Worm (Caenorhabditis elegans) whole organism, early embryonic: ENCODE measurements around the gene nspa-10.
A peak's percentile ranks its signal among the peaks of the same experiment; 100 is the strongest.
"Not testable (repeated sequence)": the region's sequence is repeated elsewhere in the genome, so short reads cannot be mapped to it uniquely, and the experiment has no call there.

Experiments
- B0310.2 ChIP-seq: sonication (generic microtip); optimal IDR thresholded peaks from 2 replicates; lab custom pipeline; 2016; ENCODE audit warnings: mild to moderate bottlenecking, missing genetic modification characterization, missing compliant biosample characterization
- F13C5.2 ChIP-seq: sonication (generic microtip); optimal IDR thresholded peaks from 2 replicates; lab custom pipeline; 2017; ENCODE audit warnings: mild to moderate bottlenecking, missing genetic modification characterization, inconsistent platforms, missing compliant biosample characterization
- aly-1 ChIP-seq: sonication (generic microtip); optimal IDR thresholded peaks from 2 replicates; lab custom pipeline; 2016; ENCODE audit warnings: missing genetic modification characterization, missing compliant biosample characterization
- ama-1 ChIP-seq: fragments of 150-350 bp; optimal IDR thresholded peaks from 2 replicates; lab custom pipeline; 2014
- ceh-13 ChIP-seq: fragments of 200-800 bp; sonication (Bioruptor generic); optimal IDR thresholded peaks from 2 replicates; lab custom pipeline; 2018; ENCODE audit warnings: mild to moderate bottlenecking, missing genetic modification characterization, missing compliant biosample characterization
- ceh-36 ChIP-seq: sonication (generic microtip); optimal IDR thresholded peaks from 2 replicates; lab custom pipeline; 2016; ENCODE audit warnings: missing genetic modification characterization, inconsistent platforms, missing compliant biosample characterization
- ets-7 ChIP-seq: sonication (generic microtip); optimal IDR thresholded peaks from 2 replicates; lab custom pipeline; 2016; ENCODE audit warnings: missing genotype, missing genetic modification characterization, missing compliant biosample characterization
- flt-1 ChIP-seq: fragments of 200-800 bp; sonication (Bioruptor generic); IDR thresholded peaks from 2 replicates; pipeline ENCODE4 v1.3.6; 2022; ENCODE audit warnings: missing genetic modification characterization, missing compliant biosample characterization
- hmbx-1 ChIP-seq: sonication (generic microtip); optimal IDR thresholded peaks from 2 replicates; lab custom pipeline; 2016; ENCODE audit warnings: mild to moderate bottlenecking, missing genetic modification characterization, missing compliant biosample characterization
- hmg-4 ChIP-seq: fragments of 200-800 bp; sonication (Bioruptor generic); optimal IDR thresholded peaks from 2 replicates; lab custom pipeline; 2018; ENCODE audit warnings: mild to moderate bottlenecking, missing genetic modification characterization, missing compliant biosample characterization
- hnd-1 ChIP-seq: sonication (generic microtip); optimal IDR thresholded peaks from 2 replicates; lab custom pipeline; 2016; ENCODE audit warnings: missing genetic modification characterization, missing compliant biosample characterization
- pes-1 ChIP-seq: fragments of 200-800 bp; sonication (Bioruptor generic); IDR thresholded peaks from 2 replicates; pipeline ENCODE4 v1.3.6; 2022; ENCODE audit warnings: missing genetic modification reagents, missing genetic modification characterization, missing compliant biosample characterization
- scrt-1 ChIP-seq: fragments of 200-800 bp; sonication (Bioruptor generic); IDR thresholded peaks from 2 replicates; pipeline ENCODE4 v1.3.6; 2022; ENCODE audit warnings: missing genetic modification characterization, missing compliant biosample characterization
- sea-1 ChIP-seq: fragments of 200-800 bp; sonication (Bioruptor generic); conservative IDR thresholded peaks from 2 replicates; pipeline ENCODE4 v1.3.6; 2022; ENCODE audit warnings: missing genetic modification characterization, missing compliant biosample characterization
- tbx-11 ChIP-seq: fragments of 200-800 bp; sonication (Bioruptor generic); IDR thresholded peaks from 2 replicates; pipeline ENCODE4 v1.3.6; 2022; ENCODE audit warnings: missing genetic modification characterization, missing compliant biosample characterization
- tbx-37 ChIP-seq: fragments of 200-800 bp; sonication (Bioruptor generic); conservative IDR thresholded peaks from 2 replicates; pipeline ENCODE4 v1.3.6; 2022; ENCODE audit warnings: missing genetic modification reagents, missing genetic modification characterization, missing compliant biosample characterization
- tra-4 ChIP-seq: sonication (generic microtip); optimal IDR thresholded peaks from 2 replicates; lab custom pipeline; 2017; ENCODE audit warnings: missing genetic modification characterization, missing compliant biosample characterization

Gene nspa-10

DNA sequence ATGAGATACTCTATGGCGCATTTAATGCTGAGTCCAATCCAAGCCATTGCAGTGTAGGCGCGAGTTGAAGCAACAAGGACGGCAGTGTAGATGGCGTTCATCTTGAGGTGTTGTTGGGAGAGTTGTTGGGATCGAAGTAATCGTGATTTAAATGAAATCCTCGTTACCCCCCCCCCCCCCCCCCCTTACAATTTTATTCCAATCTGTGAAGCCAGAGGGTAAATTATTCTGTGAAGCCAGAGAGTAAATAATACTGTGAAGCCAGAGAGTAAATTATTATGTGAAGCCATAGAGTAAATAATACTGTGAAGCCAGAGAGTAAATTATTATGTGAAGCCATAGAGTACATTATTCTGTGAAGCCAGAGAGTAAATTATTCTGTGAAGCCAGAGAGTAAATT, at the start of gene nspa-10:
Gene nspa-10 (minus strand): TSS at position 101 of the 400 bp plus-strand sequence.
- not testable (repeated sequence) for TF ChIP-seq ceh-13 (GFP tag; lab: Kevin White, UChicago); ets-7; hmbx-1 (tag; lab: Kevin White, UChicago)

ce11 chrV:14797886-14798285, 47.6 kb upstream of the nspa-10 start:
- no peak for TF ChIP-seq F13C5.2 (tag; lab: Kevin White, UChicago)
- no peak for TF ChIP-seq aly-1 (tag; lab: Kevin White, UChicago)
- TF ChIP-seq tbx-11 (GFP tag; lab: Robert Waterston, UW): no peak
- no peak for TF ChIP-seq hmbx-1 (tag; lab: Kevin White, UChicago)
- TF ChIP-seq tbx-37: no peak
- TF ChIP-seq hmg-4 (GFP tag; lab: Kevin White, UChicago): no peak
- no peak for TF ChIP-seq sea-1 (GFP tag; lab: Robert Waterston, UW)
- no peak for TF ChIP-seq ceh-36 (tag; lab: Kevin White, UChicago)
- TF ChIP-seq B0310.2 (tag; lab: Kevin White, UChicago): no peak
- no peak for TF ChIP-seq ceh-13 (GFP tag; lab: Kevin White, UChicago)

ce11 chrV:14793043-14793442, 42.8 kb upstream of the nspa-10 start:
- no peak for TF ChIP-seq ceh-13 (GFP tag; lab: Kevin White, UChicago)
- no peak for TF ChIP-seq flt-1 (GFP tag; lab: Robert Waterston, UW)
- TF ChIP-seq ceh-36 (tag; lab: Kevin White, UChicago): no peak
- TF ChIP-seq scrt-1 (GFP tag; lab: Robert Waterston, UW): no peak
- TF ChIP-seq pes-1: no peak
- TF ChIP-seq hmg-4 (GFP tag; lab: Kevin White, UChicago): no peak
- TF ChIP-seq B0310.2 (tag; lab: Kevin White, UChicago): no peak
- TF ChIP-seq tbx-37: no peak
- no peak for TF ChIP-seq aly-1 (tag; lab: Kevin White, UChicago)
- no peak for TF ChIP-seq hnd-1 (tag; lab: Kevin White, UChicago)
- TF ChIP-seq ets-7: no peak
- TF ChIP-seq sea-1 (GFP tag; lab: Robert Waterston, UW): no peak
- TF ChIP-seq hmbx-1 (tag; lab: Kevin White, UChicago): no peak
- TF ChIP-seq ama-1 (lab: Kevin White, UChicago): no peak

- TF ChIP-seq ama-1 (lab: Kevin White, UChicago) (no peak), pes-1 (no peak), ets-7 (no peak), hmg-4 (GFP tag; lab: Kevin White, UChicago) (no peak), ceh-36 (tag; lab: Kevin White, UChicago) (no peak), aly-1 (tag; lab: Kevin White, UChicago) (no peak), flt-1 (GFP tag; lab: Robert Waterston, UW) (no peak), scrt-1 (GFP tag; lab: Robert Waterston, UW) (no peak), F13C5.2 (tag; lab: Kevin White, UChicago) (no peak), hmbx-1 (tag; lab: Kevin White, UChicago) (no peak), tbx-37 (no peak), B0310.2 (tag; lab: Kevin White, UChicago) (no peak), ceh-13 (GFP tag; lab: Kevin White, UChicago) (no peak), tra-4 (no peak), sea-1 (GFP tag; lab: Robert Waterston, UW) (no peak)
Measured at ce11 chrV:14792346-14792745, 42.1 kb upstream of the nspa-10 start.

- TF ChIP-seq B0310.2 (tag; lab: Kevin White, UChicago) (no peak), ceh-36 (tag; lab: Kevin White, UChicago) (peak; percentile 26)
Measured at ce11 chrV:14791703-14792102, 41.4 kb upstream of the nspa-10 start.

DNA sequence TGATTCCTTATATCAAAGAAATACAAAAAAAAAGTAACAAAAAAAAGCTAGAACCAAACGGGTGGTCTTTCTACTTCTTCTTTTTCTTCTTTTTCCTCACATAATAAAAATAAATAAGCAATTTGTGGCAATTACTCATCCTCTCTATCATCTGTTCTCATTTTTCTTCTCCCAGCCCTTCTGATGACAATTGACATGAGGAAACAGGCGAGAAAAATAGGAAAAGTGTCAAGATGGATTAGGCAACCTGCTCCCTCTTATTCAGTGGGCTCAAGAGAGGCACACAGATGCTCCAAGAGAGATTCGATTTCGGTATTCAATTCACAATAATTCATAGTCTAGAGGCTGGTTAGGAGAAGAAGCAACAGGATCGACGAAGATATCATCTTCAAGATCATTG, 40.5 kb upstream of the nspa-10 start:
- TF ChIP-seq F13C5.2 (tag; lab: Kevin White, UChicago): no peak
- TF ChIP-seq tbx-37: no peak
- TF ChIP-seq aly-1 (tag; lab: Kevin White, UChicago): no peak

- TF ChIP-seq ama-1 (lab: Kevin White, UChicago): no peak
- no peak for TF ChIP-seq scrt-1 (GFP tag; lab: Robert Waterston, UW)
- TF ChIP-seq F13C5.2 (tag; lab: Kevin White, UChicago): no peak
- TF ChIP-seq ceh-13 (GFP tag; lab: Kevin White, UChicago): no peak
- no peak for TF ChIP-seq aly-1 (tag; lab: Kevin White, UChicago)
Measured at ce11 chrV:14788462-14788861, 38.2 kb upstream of the nspa-10 start.

- TF ChIP-seq F13C5.2 (tag; lab: Kevin White, UChicago) (no peak), hnd-1 (tag; lab: Kevin White, UChicago) (no peak), ceh-36 (tag; lab: Kevin White, UChicago) (no peak), B0310.2 (tag; lab: Kevin White, UChicago) (no peak), flt-1 (GFP tag; lab: Robert Waterston, UW) (no peak), sea-1 (GFP tag; lab: Robert Waterston, UW) (no peak), ama-1 (lab: Kevin White, UChicago) (no peak)
Measured at ce11 chrV:14784787-14785186, 34.5 kb upstream of the nspa-10 start.
